ENCODE assay signal across 3 worm cellular contexts in the genomic region with DNA sequence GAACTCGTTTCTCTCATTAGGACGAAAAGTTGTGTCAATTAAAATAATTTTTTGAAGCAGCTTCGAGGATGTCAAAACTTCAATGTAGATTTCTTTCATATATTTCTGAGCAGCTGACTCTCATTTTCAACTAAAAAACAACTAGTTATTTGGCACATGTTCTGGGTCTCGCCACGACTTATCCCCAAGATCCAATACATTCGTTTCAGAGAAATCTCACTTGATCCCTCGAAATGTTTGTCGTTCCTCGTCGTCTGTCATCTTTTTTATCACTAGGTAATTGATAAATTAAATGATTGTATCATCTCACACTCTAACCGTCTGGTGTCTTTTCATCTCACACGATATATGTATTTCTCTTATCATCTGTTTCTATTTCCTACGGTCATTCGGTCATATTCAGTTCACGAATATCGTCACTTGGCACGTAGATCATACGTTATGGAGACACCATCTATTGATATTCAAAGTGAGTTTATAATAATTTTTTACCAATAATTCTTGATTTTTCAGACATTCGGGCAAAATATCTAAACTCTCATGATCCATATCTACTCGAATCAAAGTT.
TF ChIP-seq lines count a peak whose summit lies in the region.

rpn-6.1 (minus strand) TSS at position 65 of the 568 bp plus-strand sequence.
F57B9.1 (plus strand) TSS at position 154 of the 568 bp plus-strand sequence.

TF ChIP-seq in whole organism, L1 larva, 84 proteins besides CTCF, POLR2A, EP300 and RAD21 (continued from another document):
- TF ChIP-seq fkh-4 (tag; optimal IDR thresholded peaks at IDR 0.05; lab: Kevin White, UChicago; ENCODE audit: borderline replicate concordance) (no peak), mep-1 (tag; optimal IDR thresholded peaks at IDR 0.05; lab: Kevin White, UChicago) (peak; percentile 15), elt-3 (tag; optimal IDR thresholded peaks at IDR 0.05; lab: Kevin White, UChicago) (peak in 2 of 6 experiments; percentile 66 to 73), dpl-1 (GFP tag; optimal IDR thresholded peaks at IDR 0.05; lab: Kevin White, UChicago) (peak in 1 of 3 experiments; percentile 11), alr-1 (tag; optimal IDR thresholded peaks at IDR 0.05; lab: Kevin White, UChicago; ENCODE audit: borderline replicate concordance) (no peak), pag-3 (tag; optimal IDR thresholded peaks at IDR 0.05; lab: Kevin White, UChicago; ENCODE audit: borderline replicate concordance, insufficient read depth) (peak; percentile 63), ceh-90 (tag; optimal IDR thresholded peaks at IDR 0.05; lab: Kevin White, UChicago) (no peak), unc-130 (tag; optimal IDR thresholded peaks at IDR 0.05; lab: Kevin White, UChicago) (no peak), lir-3 (tag; optimal IDR thresholded peaks at IDR 0.05; lab: Kevin White, UChicago; ENCODE audit: poor library complexity) (no peak), blmp-1 (tag; optimal IDR thresholded peaks at IDR 0.05; lab: Kevin White, UChicago) (peak; percentile 38), nhr-90 (tag; optimal IDR thresholded peaks at IDR 0.05; lab: Kevin White, UChicago; ENCODE audit: poor library complexity) (peak; percentile 6), mab-9 (GFP tag; IDR thresholded peaks at IDR 0.05; lab: Robert Waterston, UW) (no peak)

TF ChIP-seq in whole organism, L4 larva, 104 proteins besides CTCF, POLR2A, EP300 and RAD21 (continued from another document):
- TF ChIP-seq nhr-25 (tag; optimal IDR thresholded peaks at IDR 0.05; lab: Kevin White, UChicago; ENCODE audit: borderline replicate concordance, insufficient read depth): no peak
- TF ChIP-seq hlh-11 (tag; optimal IDR thresholded peaks at IDR 0.05; lab: Kevin White, UChicago): peak; percentile 78
- peak; percentile 23 for TF ChIP-seq mes-2 (tag; optimal IDR thresholded peaks at IDR 0.05; lab: Kevin White, UChicago; ENCODE audit: poor library complexity, severe bottlenecking)
- no peak for TF ChIP-seq cey-2 (tag; optimal IDR thresholded peaks at IDR 0.05; lab: Kevin White, UChicago; ENCODE audit: borderline replicate concordance, insufficient read depth)
- TF ChIP-seq F26F4.8 (GFP tag; conservative IDR thresholded peaks at IDR 0.05; lab: Robert Waterston, UW): no peak
- no peak for TF ChIP-seq snpc-1.2 (GFP tag; IDR thresholded peaks at IDR 0.05; lab: Robert Waterston, UW)
- TF ChIP-seq dmd-8 (GFP tag; IDR thresholded peaks at IDR 0.05; lab: Robert Waterston, UW): no peak
- TF ChIP-seq zip-11 (GFP tag; IDR thresholded peaks at IDR 0.05; lab: Robert Waterston, UW): no peak
- TF ChIP-seq lsy-2 (tag; optimal IDR thresholded peaks at IDR 0.05; lab: Kevin White, UChicago): peak in 1 of 2 experiments; percentile 78
- TF ChIP-seq T20F7.1 (GFP tag; optimal IDR thresholded peaks at IDR 0.05; lab: Kevin White, UChicago): peak; percentile 71
- no peak for TF ChIP-seq arid-1 (GFP tag; conservative IDR thresholded peaks at IDR 0.05; lab: Robert Waterston, UW)
- no peak for TF ChIP-seq ces-1 (GFP tag; optimal IDR thresholded peaks at IDR 0.05; lab: Kevin White, UChicago)
- no peak for TF ChIP-seq lin-39 (tag; optimal IDR thresholded peaks at IDR 0.05; lab: Kevin White, UChicago)
- TF ChIP-seq sdz-12 (GFP tag; optimal IDR thresholded peaks at IDR 0.05; lab: Kevin White, UChicago): no peak
- no peak for TF ChIP-seq lin-13 (GFP tag; optimal IDR thresholded peaks at IDR 0.05; lab: Kevin White, UChicago)
- no peak for TF ChIP-seq tra-1 (GFP tag; IDR thresholded peaks at IDR 0.05; lab: Robert Waterston, UW)
- no peak for TF ChIP-seq mdl-1 (tag; optimal IDR thresholded peaks at IDR 0.05; lab: Kevin White, UChicago)
- TF ChIP-seq hlh-30 (tag; optimal IDR thresholded peaks at IDR 0.05; lab: Kevin White, UChicago; ENCODE audit: insufficient read depth): peak; percentile 87
- no peak for TF ChIP-seq skn-1 (tag; optimal IDR thresholded peaks at IDR 0.05; lab: Kevin White, UChicago)
- peak in 1 of 2 experiments; percentile 72 for TF ChIP-seq daf-16 (GFP tag; optimal IDR thresholded peaks at IDR 0.05; lab: Kevin White, UChicago)
- peak; percentile 55 for TF ChIP-seq daf-16 (tag; optimal IDR thresholded peaks at IDR 0.05; lab: Kevin White, UChicago)
- TF ChIP-seq ztf-7 (tag; optimal IDR thresholded peaks at IDR 0.05; lab: Kevin White, UChicago): peak; percentile 28
- TF ChIP-seq mxl-3 (GFP tag; optimal IDR thresholded peaks at IDR 0.05; lab: Kevin White, UChicago): no peak
- TF ChIP-seq hif-1 (tag; optimal IDR thresholded peaks at IDR 0.05; lab: Kevin White, UChicago): peak; percentile 62 to 97
- TF ChIP-seq mxl-2 (GFP tag; conservative IDR thresholded peaks at IDR 0.05; lab: Robert Waterston, UW): no peak
- TF ChIP-seq ama-1 (optimal IDR thresholded peaks at IDR 0.05; lab: Kevin White, UChicago): no peak
- TF ChIP-seq dve-1 (tag; optimal IDR thresholded peaks at IDR 0.05; lab: Kevin White, UChicago; ENCODE audit: insufficient read depth): peak; percentile 55
- TF ChIP-seq nhr-48 (tag; optimal IDR thresholded peaks at IDR 0.05; lab: Kevin White, UChicago): peak; percentile 5
- no peak for TF ChIP-seq rbr-2 (tag; optimal IDR thresholded peaks at IDR 0.05; lab: Kevin White, UChicago)
- no peak for TF ChIP-seq nhr-41 (GFP tag; IDR thresholded peaks at IDR 0.05; lab: Robert Waterston, UW)
- TF ChIP-seq nhr-28 (tag; optimal IDR thresholded peaks at IDR 0.05; lab: Kevin White, UChicago): peak; percentile 68
- TF ChIP-seq attf-4 (tag; optimal IDR thresholded peaks at IDR 0.05; lab: Kevin White, UChicago): no peak
- TF ChIP-seq mdt-29 (GFP tag; IDR thresholded peaks at IDR 0.05; lab: Robert Waterston, UW): no peak
- peak; percentile 44 for TF ChIP-seq pqm-1 (tag; optimal IDR thresholded peaks at IDR 0.05; lab: Kevin White, UChicago)

TF ChIP-seq in whole organism, mixed stage, embryonic, 35 proteins besides CTCF, POLR2A, EP300 and RAD21 (continued from another document):
- TF ChIP-seq unc-120 (tag; optimal IDR thresholded peaks at IDR 0.05; lab: Kevin White, UChicago; ENCODE audit: poor library complexity, severe bottlenecking) (no peak), ztf-11 (tag; optimal IDR thresholded peaks at IDR 0.05; lab: Kevin White, UChicago) (no peak)
